Fruit fly (Drosophila melanogaster): ENCODE measurements around the gene sn.

The sn gene

dm6 chrX:7938482-7938804 lies 25.4 kb upstream of the sn start:
- TF ChIP-seq Sin3A (optimal IDR thresholded peaks at IDR 0.05) (no peak), h (optimal IDR thresholded peaks at IDR 0.05) (no peak), insv (optimal IDR thresholded peaks at IDR 0.05) (no peak), Myc (optimal IDR thresholded peaks at IDR 0.05) (no peak), psq (optimal IDR thresholded peaks at IDR 0.05) (no peak), ttk (optimal IDR thresholded peaks at IDR 0.05) (no peak)

dm6 chrX:7944151-7944713 lies 19.6 kb upstream of the sn start:
- TF ChIP-seq Sin3A (optimal IDR thresholded peaks at IDR 0.05) (no peak), insv (optimal IDR thresholded peaks at IDR 0.05) (no peak), ttk (optimal IDR thresholded peaks at IDR 0.05) (no peak), h (optimal IDR thresholded peaks at IDR 0.05) (no peak), psq (optimal IDR thresholded peaks at IDR 0.05) (no peak), Myc (optimal IDR thresholded peaks at IDR 0.05) (no peak)

- no peak for TF ChIP-seq Sin3A (optimal IDR thresholded peaks at IDR 0.05)
Measured at dm6 chrX:7944772-7945722, 18.8 kb upstream of the sn start.

- TF ChIP-seq psq (optimal IDR thresholded peaks at IDR 0.05) (no peak), Myc (optimal IDR thresholded peaks at IDR 0.05) (no peak), ttk (optimal IDR thresholded peaks at IDR 0.05) (no peak), Sin3A (optimal IDR thresholded peaks at IDR 0.05) (no peak), h (optimal IDR thresholded peaks at IDR 0.05) (no peak), insv (optimal IDR thresholded peaks at IDR 0.05) (no peak)
Measured at dm6 chrX:7946858-7947313, 16.9 kb upstream of the sn start, which contains the start of gene orion. TSS of gene orion (minus strand) at chrX:7946908.

dm6 chrX:7955890-7956289 lies 7.9 kb upstream of the sn start, which contains the start of the genes CG15332 and CG15330:
TSS of gene CG15332 (minus strand) at chrX:7955990.
TSS of gene CG15330 (plus strand) at chrX:7956064.
- no peak for TF ChIP-seq h (optimal IDR thresholded peaks at IDR 0.05)
- TF ChIP-seq insv (optimal IDR thresholded peaks at IDR 0.05) = no peak
- TF ChIP-seq Sin3A (optimal IDR thresholded peaks at IDR 0.05) = no peak
- no peak for TF ChIP-seq Myc (optimal IDR thresholded peaks at IDR 0.05)
- no peak for TF ChIP-seq psq (optimal IDR thresholded peaks at IDR 0.05)
- TF ChIP-seq ttk (optimal IDR thresholded peaks at IDR 0.05) = no peak

- TF ChIP-seq h (optimal IDR thresholded peaks at IDR 0.05) = no peak
- no peak for TF ChIP-seq Sin3A (optimal IDR thresholded peaks at IDR 0.05)
- TF ChIP-seq psq (optimal IDR thresholded peaks at IDR 0.05) = no peak
- no peak for TF ChIP-seq Myc (optimal IDR thresholded peaks at IDR 0.05)
- TF ChIP-seq insv (optimal IDR thresholded peaks at IDR 0.05) = no peak
- no peak for TF ChIP-seq ttk (optimal IDR thresholded peaks at IDR 0.05)
Measured at dm6 chrX:7959025-7959424, 4.8 kb upstream of the sn start.

- TF ChIP-seq Myc (optimal IDR thresholded peaks at IDR 0.05) (no peak), ttk (optimal IDR thresholded peaks at IDR 0.05) (no peak), Sin3A (optimal IDR thresholded peaks at IDR 0.05) (no peak), h (optimal IDR thresholded peaks at IDR 0.05) (no peak), insv (optimal IDR thresholded peaks at IDR 0.05) (no peak), psq (optimal IDR thresholded peaks at IDR 0.05) (no peak)
Measured at dm6 chrX:7959512-7959911, 4.3 kb upstream of the sn start.

dm6 chrX:7960988-7961387 lies 2.8 kb upstream of the sn start:
- TF ChIP-seq insv (optimal IDR thresholded peaks at IDR 0.05) = no peak
- TF ChIP-seq psq (optimal IDR thresholded peaks at IDR 0.05) = no peak
- no peak for TF ChIP-seq Sin3A (optimal IDR thresholded peaks at IDR 0.05)
- TF ChIP-seq h (optimal IDR thresholded peaks at IDR 0.05) = no peak
- no peak for TF ChIP-seq ttk (optimal IDR thresholded peaks at IDR 0.05)

dm6 chrX:7965761-7966555 lies 2.1 kb downstream of the sn start:
- no peak for TF ChIP-seq Myc (optimal IDR thresholded peaks at IDR 0.05)
- TF ChIP-seq ttk (optimal IDR thresholded peaks at IDR 0.05) = no peak
- TF ChIP-seq psq (optimal IDR thresholded peaks at IDR 0.05) = no peak
- TF ChIP-seq Sin3A (optimal IDR thresholded peaks at IDR 0.05) = no peak
- no peak for TF ChIP-seq insv (optimal IDR thresholded peaks at IDR 0.05)
- no peak for TF ChIP-seq h (optimal IDR thresholded peaks at IDR 0.05)

dm6 chrX:7967052-7967847 lies 3.4 kb downstream of the sn start:
- TF ChIP-seq ttk (optimal IDR thresholded peaks at IDR 0.05) (no peak), psq (optimal IDR thresholded peaks at IDR 0.05) (no peak), insv (optimal IDR thresholded peaks at IDR 0.05) (no peak), h (optimal IDR thresholded peaks at IDR 0.05) (no peak), Myc (optimal IDR thresholded peaks at IDR 0.05) (no peak), Sin3A (optimal IDR thresholded peaks at IDR 0.05) (no peak)

- TF ChIP-seq psq (optimal IDR thresholded peaks at IDR 0.05) (no peak), h (optimal IDR thresholded peaks at IDR 0.05) (no peak), Sin3A (optimal IDR thresholded peaks at IDR 0.05) (no peak), insv (optimal IDR thresholded peaks at IDR 0.05) (no peak), ttk (optimal IDR thresholded peaks at IDR 0.05) (no peak), Myc (optimal IDR thresholded peaks at IDR 0.05) (no peak)
Measured at dm6 chrX:7967848-7968143, 4.0 kb downstream of the sn start.

Measured in Kc167 (cell line).